Fruit fly (Drosophila melanogaster): ENCODE results near the gene cad.

Gene cad

dm6 chr2L:20807617-20808509 lies 37.3 kb downstream of the cad start (continued):
- TF ChIP-seq CG7271 (tag; optimal IDR thresholded peaks at IDR 0.05), result peak; percentile 1
- no peak for TF ChIP-seq klu (GFP tag; IDR thresholded peaks at IDR 0.05)
- no peak for TF ChIP-seq CG6254 (GFP tag; optimal IDR thresholded peaks at IDR 0.05)
- TF ChIP-seq al (GFP tag; IDR thresholded peaks at IDR 0.05), result no peak
- TF ChIP-seq fru (optimal IDR thresholded peaks at IDR 0.05), result no peak
- peak; percentile 19 for TF ChIP-seq CG10543 (GFP tag; optimal IDR thresholded peaks at IDR 0.05)
- TF ChIP-seq CG6689 (GFP tag; IDR thresholded peaks at IDR 0.05), result peak; percentile 56; the same call in 1 of the 2 replicates
- no peak for TF ChIP-seq Nf-YB (GFP tag; optimal IDR thresholded peaks at IDR 0.05)
- peak; percentile 88 for TF ChIP-seq Med (GFP tag)
- TF ChIP-seq zfh1 (GFP tag; IDR thresholded peaks at IDR 0.05), result peak; percentile 56; the same call in 2 of the 3 replicates
- TF ChIP-seq E2f1 (GFP tag; IDR thresholded peaks at IDR 0.05), result peak; percentile 66
- TF ChIP-seq chn (GFP tag; optimal IDR thresholded peaks at IDR 0.05), result no peak
- TF ChIP-seq nau (GFP tag; optimal IDR thresholded peaks at IDR 0.05), result peak; percentile 74
- TF ChIP-seq CG42726 (GFP tag; IDR thresholded peaks at IDR 0.05; ENCODE audit: partially characterized antibody), result no peak
- peak; percentile 44 for TF ChIP-seq Dek (tag; optimal IDR thresholded peaks at IDR 0.05)
- TF ChIP-seq unpg (GFP tag; optimal IDR thresholded peaks at IDR 0.05), result peak; percentile 53
- TF ChIP-seq sc (optimal IDR thresholded peaks at IDR 0.05), result no peak
- TF ChIP-seq sc (GFP tag; optimal IDR thresholded peaks at IDR 0.05), result no peak
- peak; percentile 43 for TF ChIP-seq NfI (GFP tag; optimal IDR thresholded peaks at IDR 0.05)
- no peak for TF ChIP-seq Hsf (GFP tag; optimal IDR thresholded peaks at IDR 0.05)
- TF ChIP-seq CG10267 (tag; optimal IDR thresholded peaks at IDR 0.05), result peak; percentile 43
- peak; percentile 65 for TF ChIP-seq Rfx (GFP tag; IDR thresholded peaks at IDR 0.05)
- peak; percentile 25 for TF ChIP-seq Hey (tag; optimal IDR thresholded peaks at IDR 0.05)
- no peak for TF ChIP-seq CG7786 (GFP tag; optimal IDR thresholded peaks at IDR 0.05)
- TF ChIP-seq B-H2 (GFP tag; optimal IDR thresholded peaks at IDR 0.05), result peak; percentile 17
- no peak for TF ChIP-seq Dip3 (GFP tag; optimal IDR thresholded peaks at IDR 0.05)
- TF ChIP-seq ac (GFP tag; optimal IDR thresholded peaks at IDR 0.05), result no peak
- TF ChIP-seq lola (GFP tag; optimal IDR thresholded peaks at IDR 0.05), result peak in 1 of 3 experiments; percentile 4
- no peak for TF ChIP-seq rib (GFP tag; IDR thresholded peaks at IDR 0.05)
- TF ChIP-seq psq (GFP tag; optimal IDR thresholded peaks at IDR 0.05), result no peak
- TF ChIP-seq chinmo (GFP tag; IDR thresholded peaks at IDR 0.05; ENCODE audit: partially characterized antibody), result 0 out of 4 replicates have a peak, but pooled peaks have one; percentile 19
- no peak for TF ChIP-seq dimm (GFP tag; IDR thresholded peaks at IDR 0.05)
- TF ChIP-seq Optix (GFP tag; IDR thresholded peaks at IDR 0.05), result 0 out of 3 replicates have a peak, but pooled peaks have one; percentile 10
- no peak for TF ChIP-seq chm (GFP tag; IDR thresholded peaks at IDR 0.05)
- no peak for TF ChIP-seq oc (tag; optimal IDR thresholded peaks at IDR 0.05)
- TF ChIP-seq CG17829 (tag; optimal IDR thresholded peaks at IDR 0.05), result peak; percentile 28
- TF ChIP-seq CG2202 (tag; optimal IDR thresholded peaks at IDR 0.05), result no peak
- no peak for TF ChIP-seq bbx (GFP tag; IDR thresholded peaks at IDR 0.05; ENCODE audit: partially characterized antibody)
- TF ChIP-seq Deaf1 (tag; optimal IDR thresholded peaks at IDR 0.05), result peak; percentile 63
- TF ChIP-seq CG13424 (tag; optimal IDR thresholded peaks at IDR 0.05), result peak; percentile 55
- TF ChIP-seq BEAF-32 (GFP tag; optimal IDR thresholded peaks at IDR 0.05), result no peak
- TF ChIP-seq HHEX (GFP tag; optimal IDR thresholded peaks at IDR 0.05), result peak; percentile 68
- TF ChIP-seq odd (GFP tag; optimal IDR thresholded peaks at IDR 0.05), result peak; percentile 41
- TF ChIP-seq HLH4C (GFP tag; IDR thresholded peaks at IDR 0.05; ENCODE audit: partially characterized antibody), result no peak
- peak; percentile 40 for TF ChIP-seq CHES-1-like (GFP tag; optimal IDR thresholded peaks at IDR 0.05)
- TF ChIP-seq luna (GFP tag; optimal IDR thresholded peaks at IDR 0.05), result no peak
- TF ChIP-seq fd64A (GFP tag; optimal IDR thresholded peaks at IDR 0.05), result no peak
- TF ChIP-seq CG8944 (GFP tag; optimal IDR thresholded peaks at IDR 0.05), result no peak

Data from whole organism, embryonic.